Fruit fly (Drosophila melanogaster) whole organism: Measurements from ENCODE around the gene PAPLA1.

Experiments
- CG8478 ChIP-seq: fragments of >200 bp; optimal IDR thresholded peaks from 2 replicates; lab custom pipeline; 2018; ENCODE audit warnings: inconsistent platforms
- Dll ChIP-seq: fragments of >200 bp; optimal IDR thresholded peaks from 2 replicates; lab custom pipeline; 2017
- EcR ChIP-seq, 2 experiments: fragments of >200 bp; optimal IDR thresholded peaks; 2 replicates each; lab custom pipeline; 2017; ENCODE audit warnings: missing biosample characterization in 2 of 2, missing genetic modification characterization in 2 of 2, missing genetic modification reagents in 2 of 2
- pan ChIP-seq: fragments of >200 bp; optimal IDR thresholded peaks from 2 replicates; lab custom pipeline; 2017
- psq ChIP-seq: fragments of >200 bp; optimal IDR thresholded peaks from 2 replicates; lab custom pipeline; 2017
- usp ChIP-seq: fragments of >200 bp; optimal IDR thresholded peaks from 2 replicates; lab custom pipeline; 2017; ENCODE audit warnings: missing biosample characterization, missing genetic modification characterization, mixed read lengths

Gene PAPLA1

dm6 chr2L:8159498-8159897, at the start of gene PAPLA1, which contains the start of gene Rbsn-5:
Gene PAPLA1, minus strand, starts transcription at chr2L:8159638.
Gene Rbsn-5, plus strand, starts transcription at chr2L:8159832.
- TF ChIP-seq usp (GFP tag; lab: Kevin White, UChicago) (no peak), CG8478 (lab: Kevin White, UChicago) (no peak), pan (lab: Kevin White, UChicago) (no peak), EcR (GFP tag; optimal IDR thresholded peaks at IDR 0.05; lab: Kevin White, UChicago) (no peak), psq (lab: Kevin White, UChicago) (no peak), Dll (lab: Kevin White, UChicago) (no peak)

- TF ChIP-seq psq (lab: Kevin White, UChicago) (no peak), EcR (GFP tag; optimal IDR thresholded peaks at IDR 0.05; lab: Kevin White, UChicago) (no peak), Dll (lab: Kevin White, UChicago) (no peak), usp (GFP tag; lab: Kevin White, UChicago) (no peak)
These were observed 46.4 kb upstream of the PAPLA1 start, which contains the start of gene CG8419 for dm6 chr2L:8205871-8206270. Gene CG8419, plus strand, starts transcription at chr2L:8206171.

- TF ChIP-seq psq (lab: Kevin White, UChicago) (no peak), pan (lab: Kevin White, UChicago) (peak; percentile 98)
These were observed 45.6 kb upstream of the PAPLA1 start, which contains the start of gene SLC5A11 for dm6 chr2L:8204996-8205567. Gene SLC5A11, minus strand, starts transcription at chr2L:8205132.

- TF ChIP-seq Dll (lab: Kevin White, UChicago) (no peak), psq (lab: Kevin White, UChicago) (no peak), CG8478 (lab: Kevin White, UChicago) (no peak), pan (lab: Kevin White, UChicago) (no peak)
These were observed 44.9 kb upstream of the PAPLA1 start for dm6 chr2L:8204366-8204765.

- TF ChIP-seq EcR (GFP tag; optimal IDR thresholded peaks at IDR 0.05; lab: Kevin White, UChicago) (no peak), usp (GFP tag; lab: Kevin White, UChicago) (no peak), pan (lab: Kevin White, UChicago) (no peak), psq (lab: Kevin White, UChicago) (no peak), CG8478 (lab: Kevin White, UChicago) (no peak), Dll (lab: Kevin White, UChicago) (no peak)
These were observed 44.3 kb upstream of the PAPLA1 start for dm6 chr2L:8203748-8204147.

dm6 chr2L:8202569-8202968, 43.1 kb upstream of the PAPLA1 start:
- TF ChIP-seq EcR (GFP tag; optimal IDR thresholded peaks at IDR 0.05; lab: Kevin White, UChicago) (no peak), Dll (lab: Kevin White, UChicago) (no peak), psq (lab: Kevin White, UChicago) (no peak), CG8478 (lab: Kevin White, UChicago) (no peak), pan (lab: Kevin White, UChicago) (no peak), usp (GFP tag; lab: Kevin White, UChicago) (no peak)

- no peak for TF ChIP-seq pan (lab: Kevin White, UChicago)
- no peak for TF ChIP-seq Dll (lab: Kevin White, UChicago)
- no peak for TF ChIP-seq psq (lab: Kevin White, UChicago)
- TF ChIP-seq EcR (GFP tag; optimal IDR thresholded peaks at IDR 0.05; lab: Kevin White, UChicago): no peak
- no peak for TF ChIP-seq CG8478 (lab: Kevin White, UChicago)
- TF ChIP-seq usp (GFP tag; lab: Kevin White, UChicago): no peak
These were observed 39.3 kb upstream of the PAPLA1 start, which contains the start of gene PGAP5 for dm6 chr2L:8198757-8199156. Gene PGAP5, plus strand, starts transcription at chr2L:8198882.

dm6 chr2L:8196757-8197530, 37.5 kb upstream of the PAPLA1 start, which contains the start of the genes CG8475 and CG8460:
Gene CG8475, minus strand, starts transcription at chr2L:8196918.
Gene CG8460, plus strand, starts transcription at chr2L:8197193.
- no peak for TF ChIP-seq pan (lab: Kevin White, UChicago)
- TF ChIP-seq usp (GFP tag; lab: Kevin White, UChicago): no peak
- TF ChIP-seq EcR (GFP tag; optimal IDR thresholded peaks at IDR 0.05; lab: Kevin White, UChicago): no peak
- TF ChIP-seq psq (lab: Kevin White, UChicago): no peak
- no peak for TF ChIP-seq CG8478 (lab: Kevin White, UChicago)
- no peak for TF ChIP-seq Dll (lab: Kevin White, UChicago)

- no peak for TF ChIP-seq psq (lab: Kevin White, UChicago)
These were observed 36.4 kb upstream of the PAPLA1 start for dm6 chr2L:8195722-8196323.

- TF ChIP-seq Dll (lab: Kevin White, UChicago) (no peak), psq (lab: Kevin White, UChicago) (no peak), EcR (GFP tag; optimal IDR thresholded peaks at IDR 0.05; lab: Kevin White, UChicago) (no peak), usp (GFP tag; lab: Kevin White, UChicago) (no peak), CG8478 (lab: Kevin White, UChicago) (no peak), pan (lab: Kevin White, UChicago) (no peak)
These were observed 31.2 kb upstream of the PAPLA1 start, which contains the start of gene CG34134 for dm6 chr2L:8190681-8191080. Gene CG34134, minus strand, starts transcription at chr2L:8190781.

- TF ChIP-seq EcR (GFP tag; optimal IDR thresholded peaks at IDR 0.05; lab: Kevin White, UChicago) (no peak), Dll (lab: Kevin White, UChicago) (no peak), psq (lab: Kevin White, UChicago) (no peak), CG8478 (lab: Kevin White, UChicago) (no peak), pan (lab: Kevin White, UChicago) (no peak), usp (GFP tag; lab: Kevin White, UChicago) (no peak)
These were observed 25.6 kb upstream of the PAPLA1 start for dm6 chr2L:8185008-8185407.
